Worm (Caenorhabditis elegans): Measurements from ENCODE around the gene rpl-32.

Gene rpl-32

DNA sequence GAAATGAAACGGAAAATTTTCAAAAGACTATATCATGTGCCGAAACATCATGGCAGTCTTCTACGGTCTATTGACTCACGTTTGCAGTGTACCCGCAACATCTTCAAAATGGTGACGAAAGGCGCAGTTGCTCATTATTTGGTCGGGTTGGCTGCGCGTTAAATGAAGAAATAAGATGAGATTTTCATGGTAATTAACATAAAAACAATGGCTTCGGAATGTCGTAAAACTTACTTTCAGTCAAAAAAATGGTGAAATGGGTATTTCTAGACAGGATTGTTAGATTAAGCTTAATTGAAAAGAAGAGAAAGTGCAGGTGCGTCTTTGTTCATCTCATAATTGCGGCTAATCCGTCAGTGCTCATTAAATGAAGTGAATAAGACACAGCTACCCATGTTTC, 3.3 kb downstream of the rpl-32 start, which contains the start of gene T24B8.7:
T24B8.7 (minus strand) TSS at position 101 of the 400 bp plus-strand sequence.
- TF ChIP-seq Y55F3AM.14 (GFP tag; optimal IDR thresholded peaks at IDR 0.05) (no peak), nhr-129 (tag; optimal IDR thresholded peaks at IDR 0.05) (no peak), snpc-4 (tag; optimal IDR thresholded peaks at IDR 0.05) (no peak)

DNA sequence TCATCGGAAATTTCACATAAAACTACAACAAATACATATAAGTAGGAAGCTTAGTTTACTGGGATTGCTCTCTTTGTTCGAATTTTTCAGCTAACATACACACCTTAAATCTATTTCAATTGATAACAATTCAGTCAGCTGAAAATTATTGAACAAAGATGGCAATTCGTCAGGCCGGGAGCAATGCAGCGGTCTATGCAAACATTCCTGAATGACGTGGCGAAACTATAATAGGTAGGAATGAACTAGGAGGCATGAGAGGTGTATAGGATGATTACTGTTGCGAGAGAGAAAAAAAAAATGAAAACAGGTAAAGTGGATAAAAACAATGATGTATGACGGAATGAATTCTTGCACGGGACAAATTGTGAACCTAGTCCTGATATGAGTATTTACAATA, 14.8 kb downstream of the rpl-32 start:
- TF ChIP-seq fos-1 (tag; optimal IDR thresholded peaks at IDR 0.05) = peak; percentile 71
- TF ChIP-seq gmeb-1 (tag; optimal IDR thresholded peaks at IDR 0.05) = no peak

DNA sequence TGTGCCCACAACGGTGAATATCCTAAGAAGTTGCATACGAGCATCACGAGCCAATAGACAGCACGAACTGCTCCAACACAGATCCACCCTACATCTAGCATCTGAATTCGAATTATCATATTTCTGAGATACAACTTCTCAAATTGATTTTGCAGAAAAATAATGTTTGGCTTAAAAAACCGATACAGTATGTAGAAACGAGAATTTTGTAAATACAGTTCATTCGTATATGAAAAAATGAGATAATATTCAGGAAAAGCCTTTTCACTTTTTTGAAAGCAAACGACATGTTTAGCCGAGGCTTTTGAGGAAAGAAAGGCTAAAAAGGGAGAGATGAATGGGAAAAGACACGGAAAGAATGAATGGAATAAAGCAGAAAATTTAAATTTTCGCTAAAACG, 15.6 kb downstream of the rpl-32 start, which contains the start of gene F37B12.3:
F37B12.3 (minus strand) TSS at position 101 of the 400 bp plus-strand sequence.
- TF ChIP-seq alr-1 (tag; optimal IDR thresholded peaks at IDR 0.05) = no peak
- no peak for TF ChIP-seq dmd-4 (tag; optimal IDR thresholded peaks at IDR 0.05)
- TF ChIP-seq nhr-237 (tag; optimal IDR thresholded peaks at IDR 0.05) = no peak

DNA sequence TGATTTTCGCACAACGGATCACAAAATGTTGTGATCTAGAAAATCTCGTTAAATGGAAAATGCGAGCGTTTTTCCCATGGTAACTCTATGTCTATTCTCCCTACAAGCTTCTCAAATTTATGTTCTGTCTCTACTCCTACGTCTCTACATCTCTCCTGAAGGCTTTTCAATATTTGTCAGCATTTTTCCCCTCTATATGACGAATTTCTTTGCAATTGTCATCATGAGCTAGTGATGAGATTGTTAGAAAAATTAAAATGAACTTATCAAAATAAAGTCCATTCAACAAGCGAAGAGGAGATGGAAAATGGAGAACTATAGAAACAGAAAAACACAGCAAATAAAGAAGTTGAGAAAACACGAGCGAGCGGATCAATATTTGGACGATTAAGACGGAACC, 18.1 kb downstream of the rpl-32 start:
- TF ChIP-seq gmeb-1 (tag; optimal IDR thresholded peaks at IDR 0.05) (no peak), skn-1 (tag; optimal IDR thresholded peaks at IDR 0.05) (peak; percentile 94), fos-1 (tag; optimal IDR thresholded peaks at IDR 0.05) (peak; percentile 15)

DNA sequence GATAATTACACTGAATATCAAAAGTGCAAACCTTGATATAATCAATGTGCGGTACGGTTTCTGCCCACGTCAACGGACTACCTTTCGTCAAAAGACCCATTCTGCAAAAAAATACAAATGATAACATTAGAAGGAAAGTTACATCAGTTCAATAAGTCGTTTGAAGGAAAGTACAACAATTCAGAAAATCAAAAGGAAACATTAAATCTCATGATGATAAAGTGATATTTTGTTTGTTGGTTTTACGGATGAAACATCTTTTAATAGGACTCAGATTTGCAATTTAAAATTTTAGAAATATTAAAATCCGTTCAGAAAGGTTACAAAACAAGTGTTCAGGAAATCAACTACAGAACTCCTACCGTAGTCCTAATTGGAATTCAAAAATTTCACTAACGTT, 18.7 kb downstream of the rpl-32 start, which contains the start of gene gcs-1:
gcs-1 (minus strand) TSS at position 101 of the 400 bp plus-strand sequence.
- TF ChIP-seq nhr-12 (tag; optimal IDR thresholded peaks at IDR 0.05) (no peak), elt-1 (tag; optimal IDR thresholded peaks at IDR 0.05) (no peak), sma-3 (GFP tag; optimal IDR thresholded peaks at IDR 0.05) (no peak), Y55F3AM.14 (GFP tag; optimal IDR thresholded peaks at IDR 0.05) (no peak), nhr-77 (tag; optimal IDR thresholded peaks at IDR 0.05) (no peak), F13H6.1 (tag; optimal IDR thresholded peaks at IDR 0.05) (no peak), nhr-11 (tag; optimal IDR thresholded peaks at IDR 0.05) (no peak), elt-3 (tag; optimal IDR thresholded peaks at IDR 0.05) (no peak), zag-1 (tag; optimal IDR thresholded peaks at IDR 0.05) (no peak), nhr-237 (tag; optimal IDR thresholded peaks at IDR 0.05) (no peak), egl-27 (tag; optimal IDR thresholded peaks at IDR 0.05) (no peak), ceh-82 (tag; optimal IDR thresholded peaks at IDR 0.05) (no peak), nhr-25 (tag; optimal IDR thresholded peaks at IDR 0.05) (no peak), fos-1 (tag; optimal IDR thresholded peaks at IDR 0.05) (no peak), lin-39 (tag; optimal IDR thresholded peaks at IDR 0.05) (no peak), mab-5 (tag; optimal IDR thresholded peaks at IDR 0.05) (no peak)

DNA sequence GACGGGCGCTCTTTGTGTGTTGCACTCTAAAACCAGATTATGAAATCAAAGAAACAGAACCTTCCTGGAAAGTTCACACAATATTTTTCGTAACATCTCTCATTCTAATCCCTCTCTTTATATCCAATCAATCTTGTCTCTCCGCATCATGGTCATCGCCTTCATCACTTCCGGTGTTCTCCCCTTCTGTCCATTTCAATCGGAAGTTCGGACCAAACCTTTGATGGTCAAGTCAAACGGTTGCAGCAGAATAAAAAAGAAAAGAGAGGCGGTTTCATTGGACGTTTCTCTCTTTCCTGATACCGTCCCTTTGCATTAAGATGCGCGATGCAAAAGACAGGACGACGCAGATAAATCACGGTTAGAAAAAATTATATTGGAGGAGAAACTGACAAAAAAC, 23.9 kb downstream of the rpl-32 start:
- TF ChIP-seq sma-3 (GFP tag; optimal IDR thresholded peaks at IDR 0.05) = peak; percentile 12
- peak; percentile 52 for TF ChIP-seq egl-27 (tag; optimal IDR thresholded peaks at IDR 0.05)
- TF ChIP-seq nhr-25 (tag; optimal IDR thresholded peaks at IDR 0.05) = no peak
- no peak for TF ChIP-seq ztf-11 (tag; optimal IDR thresholded peaks at IDR 0.05)
- TF ChIP-seq nhr-21 (tag; optimal IDR thresholded peaks at IDR 0.05) = peak; percentile 81

DNA sequence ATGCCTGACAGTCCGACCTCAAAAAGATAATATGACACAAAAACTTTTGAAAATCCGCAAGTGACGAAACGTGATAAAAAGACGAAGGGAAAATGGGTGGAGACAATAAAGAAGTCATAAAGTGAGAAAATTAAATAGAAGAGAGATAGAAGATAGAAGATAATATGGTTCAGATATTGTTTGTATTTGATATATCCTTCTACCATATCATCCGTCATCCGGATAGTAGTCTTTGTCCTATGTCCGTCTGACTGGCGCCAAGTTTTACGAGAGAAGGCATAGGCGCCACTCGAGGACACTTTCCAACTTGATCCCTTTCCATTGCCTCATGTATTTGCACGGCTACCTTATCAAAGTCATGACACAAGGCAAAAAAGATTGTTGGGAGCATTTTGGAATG, 25.0 kb downstream of the rpl-32 start:
- peak; percentile 30 for TF ChIP-seq nhr-129 (tag; optimal IDR thresholded peaks at IDR 0.05)
- TF ChIP-seq egl-27 (tag; optimal IDR thresholded peaks at IDR 0.05) = no peak
- peak; percentile 10 for TF ChIP-seq fos-1 (tag; optimal IDR thresholded peaks at IDR 0.05)
- no peak for TF ChIP-seq mdl-1 (tag; optimal IDR thresholded peaks at IDR 0.05)
- TF ChIP-seq nhr-21 (tag; optimal IDR thresholded peaks at IDR 0.05) = peak; percentile 47
- peak; percentile 77 for TF ChIP-seq sma-3 (GFP tag; optimal IDR thresholded peaks at IDR 0.05)
- TF ChIP-seq sma-9 (GFP tag; optimal IDR thresholded peaks at IDR 0.05) = peak; percentile 36
- TF ChIP-seq sma-9 (tag; optimal IDR thresholded peaks at IDR 0.05) = no peak

DNA sequence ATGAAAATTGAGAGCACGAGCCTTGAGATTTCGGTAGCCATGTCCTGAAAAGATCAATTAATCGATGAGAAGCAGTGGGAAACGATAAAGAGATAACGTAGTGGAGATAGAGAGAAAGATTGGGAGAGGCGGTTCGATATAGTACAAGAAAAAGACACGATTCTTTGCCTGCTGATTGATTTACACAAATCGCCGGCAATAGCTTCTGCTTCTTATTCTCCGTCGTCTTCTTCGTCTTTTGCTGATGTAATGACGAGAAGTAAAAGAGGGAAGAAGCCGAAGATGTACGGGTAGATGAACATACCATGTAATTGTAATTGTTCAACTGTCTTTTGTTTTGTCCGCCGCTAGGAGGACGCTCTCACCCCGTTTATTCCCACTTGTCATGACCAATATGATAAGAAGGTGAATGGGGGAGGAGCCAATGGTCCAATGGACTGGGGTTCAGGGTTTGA, 27.6 kb downstream of the rpl-32 start, which contains the start of gene F37B12.1:
F37B12.1 (minus strand) TSS at position 51 of the 455 bp plus-strand sequence.
- no peak for TF ChIP-seq mab-5 (tag; optimal IDR thresholded peaks at IDR 0.05)
- TF ChIP-seq lsy-2 (tag; optimal IDR thresholded peaks at IDR 0.05) = no peak
- TF ChIP-seq ztf-1 (GFP tag; conservative IDR thresholded peaks at IDR 0.05) = no peak
- TF ChIP-seq Y55F3AM.14 (GFP tag; optimal IDR thresholded peaks at IDR 0.05) = no peak
- TF ChIP-seq unc-55 (GFP tag; optimal IDR thresholded peaks at IDR 0.05) = no peak
- no peak for TF ChIP-seq crh-2 (tag; optimal IDR thresholded peaks at IDR 0.05)
- TF ChIP-seq nhr-21 (tag; optimal IDR thresholded peaks at IDR 0.05) = no peak
- TF ChIP-seq lin-13 (GFP tag; optimal IDR thresholded peaks at IDR 0.05) = no peak
- TF ChIP-seq skn-1 (tag; optimal IDR thresholded peaks at IDR 0.05) = no peak

Measured in whole organism, L2 larva.